Fruit fly (Drosophila melanogaster): ENCODE results near the gene shi.

Gene shi

DNA sequence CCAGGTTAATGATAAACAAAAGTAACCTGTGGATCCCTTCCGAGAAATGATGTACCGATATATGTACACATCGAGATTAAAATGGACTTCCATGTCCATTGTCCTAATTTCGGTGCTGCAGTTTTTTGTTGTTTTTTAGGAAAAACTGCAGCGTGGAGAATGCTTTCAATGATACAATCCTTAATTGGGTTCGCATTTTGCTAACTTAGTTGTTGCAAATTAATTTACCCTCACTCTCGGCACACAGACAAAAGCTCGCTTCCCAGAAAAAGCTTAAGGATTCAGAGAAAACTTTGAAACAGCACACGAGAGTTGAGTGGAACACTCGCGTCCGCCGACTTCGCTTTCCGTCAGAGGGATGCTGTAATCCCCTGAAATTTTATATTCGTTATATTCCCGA, 18.7 kb downstream of the shi start, which contains the start of gene Lrp4:
Gene Lrp4, plus strand, starts transcription at position 301 of the 400 bp plus-strand sequence.
- TF ChIP-seq usp (GFP tag; optimal IDR thresholded peaks at IDR 0.05) (no peak), CG8478 (optimal IDR thresholded peaks at IDR 0.05) (no peak), EcR (GFP tag; optimal IDR thresholded peaks at IDR 0.05) (no peak), pan (optimal IDR thresholded peaks at IDR 0.05) (no peak), Dll (optimal IDR thresholded peaks at IDR 0.05) (no peak), psq (optimal IDR thresholded peaks at IDR 0.05) (no peak)

- no peak for TF ChIP-seq Dll (optimal IDR thresholded peaks at IDR 0.05)
- no peak for TF ChIP-seq pan (optimal IDR thresholded peaks at IDR 0.05)
- no peak for TF ChIP-seq CG8478 (optimal IDR thresholded peaks at IDR 0.05)
- no peak for TF ChIP-seq psq (optimal IDR thresholded peaks at IDR 0.05)
- no peak for TF ChIP-seq usp (GFP tag; optimal IDR thresholded peaks at IDR 0.05)
- no peak for TF ChIP-seq EcR (GFP tag; optimal IDR thresholded peaks at IDR 0.05)
Observed at dm6 chrX:15921655-15922054, 29.7 kb downstream of the shi start, which contains the start of gene CG8916. Gene CG8916, plus strand, starts transcription at chrX:15921955.

DNA sequence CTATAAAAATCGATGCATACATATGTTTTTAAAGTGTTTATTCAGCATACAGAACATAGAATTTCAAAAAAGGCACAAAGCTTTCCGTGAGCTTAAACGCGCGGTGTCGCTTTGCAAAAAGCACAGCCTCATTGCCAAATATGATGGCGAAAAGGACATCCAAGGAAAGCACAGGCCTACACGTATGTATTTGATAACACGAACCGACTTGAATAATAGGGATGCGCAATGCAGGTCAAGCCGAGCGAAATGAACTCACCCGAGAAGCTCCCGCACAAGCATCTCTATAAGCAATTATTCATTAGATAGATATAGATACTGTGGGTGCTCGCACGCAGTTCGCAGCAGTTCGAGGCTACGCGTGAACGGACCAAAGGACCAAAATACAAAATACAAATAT, 32.9 kb downstream of the shi start, which contains the start of gene Lcch3:
Gene Lcch3, plus strand, starts transcription at position 301 of the 400 bp plus-strand sequence.
- TF ChIP-seq EcR (GFP tag; optimal IDR thresholded peaks at IDR 0.05) (no peak), usp (GFP tag; optimal IDR thresholded peaks at IDR 0.05) (no peak), pan (optimal IDR thresholded peaks at IDR 0.05) (no peak), CG8478 (optimal IDR thresholded peaks at IDR 0.05) (no peak), Dll (optimal IDR thresholded peaks at IDR 0.05) (no peak), psq (optimal IDR thresholded peaks at IDR 0.05) (no peak)

DNA sequence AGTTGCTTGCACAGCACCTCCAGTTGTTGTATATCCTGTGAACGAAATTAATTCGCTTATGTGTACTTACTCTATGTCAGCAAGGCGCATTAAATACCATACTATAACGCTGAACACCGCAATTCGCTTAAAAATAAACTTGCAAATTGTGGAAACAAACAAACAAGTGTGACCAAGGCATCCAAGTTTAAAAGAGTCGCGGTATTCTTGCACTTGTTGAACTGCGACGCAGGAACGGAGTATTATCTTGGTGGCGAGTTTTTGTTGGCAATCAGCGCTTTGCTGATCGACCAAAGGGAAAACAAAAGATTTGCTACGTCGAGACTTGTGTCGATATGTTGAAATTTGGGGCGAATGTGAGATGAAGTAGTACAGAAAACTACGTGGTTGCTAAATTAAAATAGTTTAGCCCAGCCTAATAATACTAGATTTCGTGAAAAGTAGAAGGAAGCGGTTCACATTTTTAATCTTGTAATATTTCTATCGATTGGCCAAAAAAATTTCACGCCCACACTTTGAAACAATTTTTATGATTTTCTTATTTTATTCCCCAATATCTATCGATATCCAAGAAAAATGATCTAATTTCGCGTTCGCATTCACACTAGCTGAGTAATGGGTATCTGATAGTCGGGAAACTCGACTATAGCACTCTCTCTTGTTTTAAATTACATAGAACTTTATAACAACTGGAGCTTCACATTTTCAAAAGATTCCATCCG, 41.7 kb downstream of the shi start, which contains the start of gene Ranbp16:
Gene Ranbp16, minus strand, starts transcription at position 364 of the 722 bp plus-strand sequence.
- TF ChIP-seq usp (GFP tag; optimal IDR thresholded peaks at IDR 0.05), result no peak
- TF ChIP-seq CG8478 (optimal IDR thresholded peaks at IDR 0.05), result no peak
- no peak for TF ChIP-seq psq (optimal IDR thresholded peaks at IDR 0.05)
- no peak for TF ChIP-seq EcR (GFP tag; optimal IDR thresholded peaks at IDR 0.05)
- no peak for TF ChIP-seq Dll (optimal IDR thresholded peaks at IDR 0.05)
- no peak for TF ChIP-seq pan (optimal IDR thresholded peaks at IDR 0.05)

DNA sequence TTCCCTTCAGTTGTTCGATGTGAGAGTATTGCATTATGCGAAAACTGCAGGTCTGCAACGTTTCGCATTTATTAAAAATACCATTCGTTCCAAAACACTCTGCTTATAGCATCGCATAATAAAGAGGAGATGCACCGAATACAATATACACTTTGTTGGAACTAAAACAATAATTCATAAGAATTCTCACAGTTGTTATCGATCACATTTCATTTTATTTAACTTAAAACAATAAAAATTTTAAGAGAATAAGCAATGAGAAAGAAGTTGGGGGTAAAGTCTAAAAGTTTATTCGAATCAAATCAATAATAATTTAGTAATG, 42.3 kb downstream of the shi start:
- TF ChIP-seq Dll (optimal IDR thresholded peaks at IDR 0.05) (no peak), psq (optimal IDR thresholded peaks at IDR 0.05) (no peak), CG8478 (optimal IDR thresholded peaks at IDR 0.05) (no peak), EcR (GFP tag; optimal IDR thresholded peaks at IDR 0.05) (no peak), usp (GFP tag; optimal IDR thresholded peaks at IDR 0.05) (no peak), pan (optimal IDR thresholded peaks at IDR 0.05) (no peak)

- TF ChIP-seq Dll (optimal IDR thresholded peaks at IDR 0.05), result no peak
- no peak for TF ChIP-seq EcR (GFP tag; optimal IDR thresholded peaks at IDR 0.05)
- TF ChIP-seq pan (optimal IDR thresholded peaks at IDR 0.05), result no peak
- no peak for TF ChIP-seq CG8478 (optimal IDR thresholded peaks at IDR 0.05)
- no peak for TF ChIP-seq usp (GFP tag; optimal IDR thresholded peaks at IDR 0.05)
- no peak for TF ChIP-seq psq (optimal IDR thresholded peaks at IDR 0.05)
Observed at dm6 chrX:15940105-15940955, 48.4 kb downstream of the shi start, which contains the start of gene Stim. Gene Stim, minus strand, starts transcription at chrX:15940451.

dm6 chrX:15940956-15941246, 49.0 kb downstream of the shi start, which contains the start of gene CG8924:
Gene CG8924, plus strand, starts transcription at chrX:15941077.
- TF ChIP-seq EcR (GFP tag; optimal IDR thresholded peaks at IDR 0.05) (no peak), pan (optimal IDR thresholded peaks at IDR 0.05) (no peak), usp (GFP tag; optimal IDR thresholded peaks at IDR 0.05) (no peak), CG8478 (optimal IDR thresholded peaks at IDR 0.05) (no peak), Dll (optimal IDR thresholded peaks at IDR 0.05) (no peak), psq (optimal IDR thresholded peaks at IDR 0.05) (no peak)

DNA sequence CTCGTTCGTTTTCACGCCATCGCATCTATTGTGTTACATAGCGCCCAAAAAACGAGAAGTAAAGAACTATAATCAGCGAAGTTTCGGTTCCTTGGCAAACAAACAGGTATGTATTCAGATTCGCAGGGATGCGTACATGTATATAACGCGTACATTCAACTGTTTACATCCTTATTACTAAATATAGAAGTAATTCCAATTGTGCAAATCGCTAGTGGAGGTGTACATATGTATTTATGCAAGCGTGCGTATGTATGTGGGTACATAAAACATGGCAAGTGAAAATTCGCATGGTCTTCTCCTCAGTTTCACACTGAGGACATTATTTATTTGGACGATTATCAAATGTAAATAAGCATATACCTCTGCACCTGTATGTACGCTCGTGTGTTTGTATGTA, 49.6 kb downstream of the shi start:
- TF ChIP-seq usp (GFP tag; optimal IDR thresholded peaks at IDR 0.05) (no peak), CG8478 (optimal IDR thresholded peaks at IDR 0.05) (no peak), Dll (optimal IDR thresholded peaks at IDR 0.05) (no peak), pan (optimal IDR thresholded peaks at IDR 0.05) (no peak), psq (optimal IDR thresholded peaks at IDR 0.05) (no peak), EcR (GFP tag; optimal IDR thresholded peaks at IDR 0.05) (no peak)

DNA sequence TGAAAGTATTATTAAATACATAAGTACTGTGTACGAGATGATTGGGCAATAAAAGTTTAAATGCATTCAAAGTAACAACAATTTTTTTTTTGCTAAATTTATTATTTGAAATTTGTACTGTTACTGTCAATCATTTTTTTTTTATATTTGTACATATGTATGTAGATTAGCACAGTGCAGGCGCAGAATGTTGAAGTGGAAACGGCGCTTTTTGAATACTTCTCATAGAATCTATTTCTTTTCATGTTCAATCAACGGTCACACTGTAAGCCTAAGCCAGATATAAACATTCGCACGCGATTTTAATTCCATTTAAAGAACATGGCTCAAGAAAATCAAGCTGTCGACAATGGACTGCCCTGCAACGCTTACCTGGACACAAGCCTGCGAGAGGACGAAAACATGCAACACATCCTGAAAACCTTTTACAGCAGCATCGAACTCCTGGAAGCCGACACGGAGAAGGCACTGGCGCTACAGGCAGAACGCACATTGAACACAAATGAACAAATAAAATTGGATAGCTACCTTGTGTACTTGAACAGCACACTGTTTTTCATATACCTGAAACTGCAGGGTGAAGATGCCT, 52.9 kb downstream of the shi start, which contains the start of gene Rrp47:
Gene Rrp47, plus strand, starts transcription at position 163 of the 589 bp plus-strand sequence.
- TF ChIP-seq usp (GFP tag; optimal IDR thresholded peaks at IDR 0.05) (no peak), pan (optimal IDR thresholded peaks at IDR 0.05) (no peak), Dll (optimal IDR thresholded peaks at IDR 0.05) (no peak), EcR (GFP tag; optimal IDR thresholded peaks at IDR 0.05) (no peak), psq (optimal IDR thresholded peaks at IDR 0.05) (no peak), CG8478 (optimal IDR thresholded peaks at IDR 0.05) (no peak)

DNA sequence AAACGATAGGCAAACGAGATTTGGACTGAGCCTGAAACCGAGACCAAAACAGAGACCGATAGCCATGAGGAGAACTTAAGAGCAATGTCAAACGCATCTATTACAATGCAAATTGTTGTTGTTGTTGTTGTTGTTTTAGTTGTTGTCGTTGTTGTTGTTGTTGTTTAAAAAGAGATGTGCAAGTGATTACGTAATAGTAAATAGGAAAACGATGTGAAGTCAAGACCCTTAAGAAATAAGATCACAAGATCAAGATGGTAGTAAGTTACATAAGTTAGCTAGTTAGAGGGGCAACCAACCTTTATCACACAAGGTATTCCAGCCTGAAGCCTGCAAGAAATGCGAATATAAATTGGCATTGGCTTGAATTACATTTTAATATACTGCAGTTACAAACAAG, 58.1 kb downstream of the shi start:
- no peak for TF ChIP-seq usp (GFP tag; optimal IDR thresholded peaks at IDR 0.05)
- no peak for TF ChIP-seq psq (optimal IDR thresholded peaks at IDR 0.05)
